Fruit fly (Drosophila melanogaster): ENCODE data around the gene Zip99C.

DNA sequence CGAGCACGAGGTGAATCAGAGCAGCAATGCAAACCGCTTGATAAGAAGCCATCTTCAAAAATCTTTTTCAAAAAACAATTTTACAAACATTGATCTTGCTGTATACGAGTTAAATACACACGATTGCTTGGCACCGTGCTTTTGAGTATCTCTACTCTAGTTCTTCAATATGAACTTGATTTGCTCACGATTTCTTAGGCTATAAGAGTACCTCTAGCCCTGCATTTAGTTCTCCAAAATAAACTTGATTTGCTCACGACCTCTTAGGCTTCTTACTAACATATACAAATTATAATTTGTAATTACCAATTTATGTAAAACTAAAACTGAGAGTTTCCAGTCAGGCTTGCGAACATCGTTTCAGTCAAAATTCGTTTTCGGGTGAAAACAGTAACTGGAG is 32.5 kb downstream of the Zip99C start, which contains the start of gene CG42592:
- no peak for TF ChIP-seq CG15336 (GFP tag; IDR thresholded peaks at IDR 0.05)
- TF ChIP-seq CG6854 (GFP tag; optimal IDR thresholded peaks at IDR 0.05) = no peak

All from whole organism, prepupa.